Worm (Caenorhabditis elegans) whole organism, mixed stage, embryonic: ENCODE data around the gene pals-25.

Experiments
- cnd-1 ChIP-seq: fragments of 200-800 bp; sonication (Bioruptor generic); optimal IDR thresholded peaks from 2 replicates; lab custom pipeline; 2018; ENCODE audit warnings: mild to moderate bottlenecking, missing genetic modification characterization, missing compliant biosample characterization
- elt-3 ChIP-seq: fragments of 150-350 bp; optimal IDR thresholded peaks from 2 replicates; lab custom pipeline; 2014; ENCODE audit warnings: missing biosample characterization, missing genetic modification characterization
- ham-2 ChIP-seq: fragments of 200-800 bp; sonication (Bioruptor generic); optimal IDR thresholded peaks from 2 replicates; lab custom pipeline; 2018; ENCODE audit warnings: mild to moderate bottlenecking, missing genetic modification characterization, missing compliant biosample characterization
- lin-13 ChIP-seq: fragments of 150-350 bp; optimal IDR thresholded peaks from 2 replicates; lab custom pipeline; 2014; ENCODE audit warnings: missing biosample characterization, missing genetic modification characterization
- lin-32 ChIP-seq: fragments of 200-800 bp; sonication (Bioruptor generic); optimal IDR thresholded peaks from 2 replicates; lab custom pipeline; 2018; ENCODE audit warnings: mild to moderate bottlenecking, missing genetic modification characterization, missing compliant biosample characterization
- nhr-12 ChIP-seq: fragments of 150-350 bp; optimal IDR thresholded peaks from 2 replicates; lab custom pipeline; 2014; ENCODE audit warnings: missing biosample characterization, missing genetic modification characterization
- nhr-2 ChIP-seq: fragments of 150-350 bp; optimal IDR thresholded peaks from 2 replicates; lab custom pipeline; 2014; ENCODE audit warnings: missing biosample characterization, missing genetic modification characterization
- nhr-237 ChIP-seq: fragments of 150-350 bp; optimal IDR thresholded peaks from 2 replicates; lab custom pipeline; 2014; ENCODE audit warnings: missing biosample characterization, missing genetic modification characterization
- pha-4 ChIP-seq: fragments of 150-350 bp; optimal IDR thresholded peaks from 2 replicates; lab custom pipeline; 2018; ENCODE audit warnings: missing biosample characterization, missing genetic modification reagents, missing genetic modification characterization
- snpc-4 ChIP-seq: fragments of 150-350 bp; optimal IDR thresholded peaks from 2 replicates; lab custom pipeline; 2014; ENCODE audit warnings: missing biosample characterization, missing genetic modification characterization
- sptf-1 ChIP-seq: sonication (generic microtip); optimal IDR thresholded peaks from 2 replicates; lab custom pipeline; 2017; ENCODE audit warnings: mild to moderate bottlenecking, missing genetic modification characterization, moderate library complexity, missing compliant biosample characterization
- unc-39 ChIP-seq: fragments of 150-350 bp; optimal IDR thresholded peaks from 2 replicates; lab custom pipeline; 2014; ENCODE audit warnings: missing biosample characterization, missing genetic modification characterization
- unc-62 ChIP-seq: fragments of 150-350 bp; optimal IDR thresholded peaks from 2 replicates; lab custom pipeline; 2014; ENCODE audit warnings: missing biosample characterization, missing genetic modification reagents, missing genetic modification characterization

- TF ChIP-seq snpc-4 (tag; lab: Kevin White, UChicago), result no peak
- no peak for TF ChIP-seq pha-4 (tag; lab: Kevin White, UChicago)
- no peak for TF ChIP-seq nhr-237 (tag; lab: Kevin White, UChicago)
- TF ChIP-seq unc-62, result no peak
- TF ChIP-seq nhr-12 (tag; lab: Kevin White, UChicago), result no peak
- no peak for TF ChIP-seq lin-13 (tag; lab: Kevin White, UChicago)
- no peak for TF ChIP-seq nhr-2 (tag; lab: Kevin White, UChicago)
- TF ChIP-seq lin-32 (GFP tag; lab: Kevin White, UChicago), result no peak
- TF ChIP-seq sptf-1 (tag; lab: Kevin White, UChicago), result no peak
- TF ChIP-seq cnd-1 (tag; lab: Kevin White, UChicago), result no peak
- no peak for TF ChIP-seq elt-3 (tag; lab: Kevin White, UChicago)
- no peak for TF ChIP-seq unc-39
- TF ChIP-seq ham-2 (GFP tag; lab: Kevin White, UChicago), result no peak
These were observed 13.3 kb downstream of the pals-25 start, which contains the start of gene sqst-5 for ce11 chrIII:147570-148076.
